Worm (Caenorhabditis elegans) whole organism, L1 larva: ENCODE results near the gene nlg-1.

Source experiments
- C16A3.4 ChIP-seq: fragments of 150-350 bp; optimal IDR thresholded peaks from 2 replicates; lab custom pipeline; 2014; ENCODE audit warnings: missing biosample characterization, missing genetic modification characterization
- C34B4.2 ChIP-seq: sonication (generic microtip); optimal IDR thresholded peaks from 2 replicates; lab custom pipeline; 2017; ENCODE audit warnings: mild to moderate bottlenecking, missing genetic modification characterization, missing compliant biosample characterization
- aha-1 ChIP-seq: fragments of 150-350 bp; optimal IDR thresholded peaks from 2 replicates; lab custom pipeline; 2014; ENCODE audit warnings: missing biosample characterization, missing genetic modification characterization
- alr-1 ChIP-seq: fragments of 200-800 bp; sonication (Bioruptor generic); optimal IDR thresholded peaks from 2 replicates; lab custom pipeline; 2018; ENCODE audit warnings: borderline replicate concordance, mild to moderate bottlenecking, missing genetic modification characterization, missing compliant biosample characterization
- aly-2 ChIP-seq: fragments of 150-350 bp; optimal IDR thresholded peaks from 2 replicates; lab custom pipeline; 2014; ENCODE audit warnings: missing biosample characterization, missing genetic modification characterization
- ceh-8 ChIP-seq: fragments of 200-800 bp; sonication (Bioruptor generic); optimal IDR thresholded peaks from 2 replicates; lab custom pipeline; 2018; ENCODE audit warnings: mild to moderate bottlenecking, missing genetic modification characterization, moderate library complexity, missing compliant biosample characterization
- ces-1 ChIP-seq: fragments of 150-350 bp; optimal IDR thresholded peaks from 2 replicates; lab custom pipeline; 2014; ENCODE audit warnings: missing biosample characterization, missing genetic modification reagents, missing genetic modification characterization
- dpl-1 ChIP-seq, 3 experiments: fragments of 150-350 bp in 2 of 3; sonication (generic microtip) in 1 of 3; optimal IDR thresholded peaks; 2 replicates each; lab custom pipeline; 2014 to 2017; ENCODE audit warnings: missing biosample characterization in 3 of 3, missing genetic modification characterization in 3 of 3, missing genetic modification reagents in 3 of 3
- elt-2 ChIP-seq: sonication (generic microtip); optimal IDR thresholded peaks from 2 replicates; lab custom pipeline; 2016; ENCODE audit warnings: missing genetic modification characterization, mild to moderate bottlenecking, inconsistent platforms, missing compliant biosample characterization, missing genetic modification reagents
- ets-5 ChIP-seq: fragments of 200-800 bp; sonication (Bioruptor generic); IDR thresholded peaks from 2 replicates; pipeline ENCODE4 v1.3.6; 2022; ENCODE audit warnings: missing genetic modification characterization, missing compliant biosample characterization
- fkh-10 ChIP-seq: sonication (generic microtip); optimal IDR thresholded peaks from 2 replicates; lab custom pipeline; 2017; ENCODE audit warnings: missing biosample characterization, missing genetic modification reagents, missing genetic modification characterization
- fkh-4 ChIP-seq: sonication (generic microtip); optimal IDR thresholded peaks from 2 replicates; lab custom pipeline; 2016; ENCODE audit warnings: missing compliant biosample characterization, missing genetic modification characterization, borderline replicate concordance
- fos-1 ChIP-seq: fragments of 150-350 bp; optimal IDR thresholded peaks from 2 replicates; lab custom pipeline; 2014; ENCODE audit warnings: missing biosample characterization, missing genetic modification characterization
- hlh-17 ChIP-seq: fragments of 200-800 bp; sonication (Bioruptor generic); optimal IDR thresholded peaks from 2 replicates; lab custom pipeline; 2018; ENCODE audit warnings: missing genetic modification characterization, mild to moderate bottlenecking, missing compliant biosample characterization, moderate library complexity, borderline replicate concordance
- hlh-4 ChIP-seq: sonication (generic microtip); optimal IDR thresholded peaks from 2 replicates; lab custom pipeline; 2016; ENCODE audit warnings: mild to moderate bottlenecking, missing genetic modification characterization, missing compliant biosample characterization
- isw-1 ChIP-seq: fragments of 200-800 bp; sonication (Bioruptor generic); IDR thresholded peaks from 2 replicates; pipeline ENCODE4 v1.3.6; 2022; ENCODE audit warnings: missing genetic modification characterization, missing compliant biosample characterization
- lin-14 ChIP-seq: fragments of 200-800 bp; sonication (Bioruptor generic); optimal IDR thresholded peaks from 2 replicates; lab custom pipeline; 2018; ENCODE audit warnings: mild to moderate bottlenecking, missing genetic modification characterization, moderate library complexity, missing compliant biosample characterization
- lin-15B ChIP-seq: fragments of 150-350 bp; sonication (generic microtip); optimal IDR thresholded peaks from 3 replicates; lab custom pipeline; 2014; ENCODE audit warnings: missing biosample characterization, missing genetic modification characterization
- lin-35 ChIP-seq, 2 experiments: fragments of 150-350 bp; optimal IDR thresholded peaks; 2 replicates each; lab custom pipeline; 2014; ENCODE audit warnings: missing biosample characterization in 2 of 2, missing genetic modification characterization in 2 of 2, missing genetic modification reagents in 2 of 2
- lin-39 ChIP-seq: fragments of 150-350 bp; optimal IDR thresholded peaks from 2 replicates; lab custom pipeline; 2014; ENCODE audit warnings: missing biosample characterization, missing genetic modification reagents, missing genetic modification characterization
- lsy-2 ChIP-seq, 2 experiments: fragments of 150-350 bp; optimal IDR thresholded peaks; 2 replicates each; lab custom pipeline; 2014; ENCODE audit warnings: missing biosample characterization in 2 of 2, missing genetic modification characterization in 2 of 2
- mdl-1 ChIP-seq, 2 experiments: fragments of 150-350 bp; optimal IDR thresholded peaks; 2 replicates each; lab custom pipeline; 2014 to 2017; ENCODE audit warnings: missing biosample characterization in 2 of 2, missing genetic modification characterization in 2 of 2, inconsistent platforms in 1 of 2
- mef-2 ChIP-seq: fragments of 150-350 bp; optimal IDR thresholded peaks from 2 replicates; lab custom pipeline; 2014; ENCODE audit warnings: missing biosample characterization, missing genetic modification characterization
- nhr-11 ChIP-seq: fragments of 150-350 bp; optimal IDR thresholded peaks from 2 replicates; lab custom pipeline; 2014; ENCODE audit warnings: missing biosample characterization, missing genetic modification characterization
- nhr-19 ChIP-seq: fragments of 200-800 bp; sonication (Bioruptor generic); conservative IDR thresholded peaks from 2 replicates; pipeline ENCODE4 v1.3.6; 2022; ENCODE audit warnings: missing genetic modification characterization, missing compliant biosample characterization
- nhr-20 ChIP-seq: sonication (generic microtip); optimal IDR thresholded peaks from 2 replicates; lab custom pipeline; 2016; ENCODE audit warnings: mild to moderate bottlenecking, missing genetic modification characterization, missing compliant biosample characterization
- nhr-237 ChIP-seq: fragments of 150-350 bp; optimal IDR thresholded peaks from 2 replicates; lab custom pipeline; 2014; ENCODE audit warnings: missing biosample characterization, missing genetic modification characterization
- nhr-47 ChIP-seq: sonication (generic microtip); optimal IDR thresholded peaks from 2 replicates; lab custom pipeline; 2016; ENCODE audit warnings: mild to moderate bottlenecking, missing genetic modification characterization, moderate library complexity, missing compliant biosample characterization
- nhr-71 ChIP-seq: sonication (generic microtip); optimal IDR thresholded peaks from 2 replicates; lab custom pipeline; 2016; ENCODE audit warnings: mild to moderate bottlenecking, missing genetic modification characterization, moderate library complexity, missing compliant biosample characterization
- nhr-85 ChIP-seq: sonication (generic microtip); peaks from one replicate; lab custom pipeline; 2016; ENCODE audit warnings: missing genetic modification characterization, inconsistent platforms, missing compliant biosample characterization
- nhr-90 ChIP-seq: sonication (generic microtip); optimal IDR thresholded peaks from 2 replicates; lab custom pipeline; 2016; ENCODE audit warnings: mild to moderate bottlenecking, missing genetic modification characterization, missing compliant biosample characterization; ENCODE audit not compliant: poor library complexity
- pag-3 ChIP-seq: sonication (generic microtip); optimal IDR thresholded peaks from 2 replicates; lab custom pipeline; 2017; ENCODE audit warnings: missing genetic modification characterization, mild to moderate bottlenecking, missing compliant biosample characterization, antibody characterized with exemption, borderline replicate concordance; ENCODE audit not compliant: insufficient read depth
- rnt-1 ChIP-seq: sonication (generic microtip); optimal IDR thresholded peaks from 2 replicates; lab custom pipeline; 2016; ENCODE audit warnings: mild to moderate bottlenecking, missing genetic modification characterization, moderate library complexity, missing compliant biosample characterization
- snpc-4 ChIP-seq: fragments of 150-350 bp; optimal IDR thresholded peaks from 2 replicates; lab custom pipeline; 2014; ENCODE audit warnings: missing biosample characterization, missing genetic modification characterization
- snu-23 ChIP-seq: sonication (generic microtip); optimal IDR thresholded peaks from 2 replicates; lab custom pipeline; 2016; ENCODE audit warnings: missing genetic modification characterization, missing compliant biosample characterization
- sup-37 ChIP-seq: fragments of 200-800 bp; sonication (Bioruptor generic); optimal IDR thresholded peaks from 2 replicates; lab custom pipeline; 2018; ENCODE audit warnings: mild to moderate bottlenecking, missing genetic modification characterization, missing compliant biosample characterization
- swsn-7 ChIP-seq: sonication (generic microtip); optimal IDR thresholded peaks from 2 replicates; lab custom pipeline; 2016; ENCODE audit warnings: missing genetic modification characterization, missing compliant biosample characterization
- tbx-2 ChIP-seq: sonication (generic microtip); optimal IDR thresholded peaks from 2 replicates; lab custom pipeline; 2016; ENCODE audit warnings: missing genetic modification characterization, missing compliant biosample characterization
- tlp-1 ChIP-seq: fragments of 150-350 bp; optimal IDR thresholded peaks from 2 replicates; lab custom pipeline; 2014; ENCODE audit warnings: missing biosample characterization, missing genetic modification characterization
- unc-130 ChIP-seq: fragments of 150-350 bp; optimal IDR thresholded peaks from 2 replicates; lab custom pipeline; 2017; ENCODE audit warnings: missing biosample characterization, missing genetic modification characterization, inconsistent platforms
- unc-30 ChIP-seq: sonication (generic microtip); optimal IDR thresholded peaks from 2 replicates; lab custom pipeline; 2017; ENCODE audit warnings: missing biosample characterization, missing genetic modification characterization
- unc-62 ChIP-seq: fragments of 150-350 bp; optimal IDR thresholded peaks from 2 replicates; lab custom pipeline; 2014; ENCODE audit warnings: missing biosample characterization, missing genetic modification reagents, missing genetic modification characterization
- zip-4 ChIP-seq: fragments of 200-800 bp; sonication (Bioruptor generic); optimal IDR thresholded peaks from 2 replicates; lab custom pipeline; 2018; ENCODE audit warnings: mild to moderate bottlenecking, missing genetic modification characterization, moderate library complexity, missing compliant biosample characterization
- ztf-4 ChIP-seq: fragments of 150-350 bp; optimal IDR thresholded peaks from 2 replicates; lab custom pipeline; 2014; ENCODE audit warnings: missing biosample characterization, missing genetic modification characterization

nlg-1 gene

ce11 chrX:13646798-13647197 lies 15.8 kb upstream of the nlg-1 start, which contains the start of gene acr-9:
TSS of gene acr-9 (minus strand) at chrX:13646898.
- no peak for TF ChIP-seq zip-4 (GFP tag; lab: Kevin White, UChicago)
- no peak for TF ChIP-seq unc-130
- no peak for TF ChIP-seq pag-3
- TF ChIP-seq lin-15B (tag; lab: Kevin White, UChicago): no peak
- no peak for TF ChIP-seq alr-1
- TF ChIP-seq fkh-4 (tag; lab: Kevin White, UChicago): no peak
- TF ChIP-seq elt-2: no peak
- TF ChIP-seq nhr-20 (tag; lab: Kevin White, UChicago): no peak
- TF ChIP-seq C16A3.4 (tag; lab: Kevin White, UChicago): no peak

- TF ChIP-seq ceh-8 (GFP tag; lab: Kevin White, UChicago): no peak
- TF ChIP-seq lin-14 (GFP tag; lab: Kevin White, UChicago): peak; percentile 16
- TF ChIP-seq, all 84 proteins: peak for 1
Observed at ce11 chrX:13644884-13645283, 13.9 kb upstream of the nlg-1 start.

ce11 chrX:13639577-13639976 lies 8.6 kb upstream of the nlg-1 start, which contains the start of gene twk-20:
TSS of gene twk-20 (plus strand) at chrX:13639877.
- no peak for TF ChIP-seq lin-39 (tag; lab: Kevin White, UChicago)
- peak; percentile 39 for TF ChIP-seq lin-14 (GFP tag; lab: Kevin White, UChicago)
- TF ChIP-seq swsn-7 (tag; lab: Kevin White, UChicago): no peak
- TF ChIP-seq nhr-85 (tag; lab: Kevin White, UChicago): no peak
- TF ChIP-seq fkh-10: no peak
- TF ChIP-seq, all 84 proteins: peak for 1

- TF ChIP-seq aha-1 (tag; lab: Kevin White, UChicago) (no peak), hlh-17 (no peak), lin-14 (GFP tag; lab: Kevin White, UChicago) (peak; percentile 87), unc-62 (GFP tag; lab: Kevin White, UChicago) (no peak), C34B4.2 (tag; lab: Kevin White, UChicago) (no peak), lin-39 (tag; lab: Kevin White, UChicago) (no peak), fos-1 (tag; lab: Kevin White, UChicago) (no peak), nhr-11 (tag; lab: Kevin White, UChicago) (no peak), snpc-4 (tag; lab: Kevin White, UChicago) (no peak), isw-1 (no peak), ceh-8 (GFP tag; lab: Kevin White, UChicago) (no peak), aly-2 (tag; lab: Kevin White, UChicago) (no peak), nhr-19 (GFP tag; lab: Robert Waterston, UW) (peak; percentile 37), sup-37 (GFP tag; lab: Kevin White, UChicago) (no peak), ces-1 (GFP tag; lab: Kevin White, UChicago) (no peak), rnt-1 (peak; percentile 83), lsy-2 (tag; optimal IDR thresholded peaks at IDR 0.05; lab: Kevin White, UChicago) (peak in 1 of 2 experiments; percentile 21), nhr-237 (tag; lab: Kevin White, UChicago) (no peak), nhr-71 (peak; percentile 66), elt-2 (no peak), zip-4 (GFP tag; lab: Kevin White, UChicago) (no peak), alr-1 (no peak), C16A3.4 (tag; lab: Kevin White, UChicago) (no peak), snu-23 (GFP tag; lab: Kevin White, UChicago) (peak; percentile 42), lin-35 (GFP tag; optimal IDR thresholded peaks at IDR 0.05; lab: Kevin White, UChicago) (no peak), lin-15B (tag; lab: Kevin White, UChicago) (no peak), dpl-1 (GFP tag; optimal IDR thresholded peaks at IDR 0.05; lab: Kevin White, UChicago) (no peak), mdl-1 (tag; optimal IDR thresholded peaks at IDR 0.05; lab: Kevin White, UChicago) (peak in 1 of 2 experiments; percentile 3), hlh-4 (tag; lab: Kevin White, UChicago) (no peak), ets-5 (GFP tag; lab: Robert Waterston, UW) (no peak), mef-2 (tag; lab: Kevin White, UChicago) (no peak), fkh-10 (no peak), nhr-47 (tag; lab: Kevin White, UChicago) (no peak), tlp-1 (tag; lab: Kevin White, UChicago) (no peak), ztf-4 (tag; lab: Kevin White, UChicago) (no peak), tbx-2 (tag; lab: Kevin White, UChicago) (no peak), unc-30 (no peak), nhr-90 (tag; lab: Kevin White, UChicago) (no peak)
Observed at ce11 chrX:13638351-13638958, 7.5 kb upstream of the nlg-1 start.
